Worm (Caenorhabditis elegans) whole organism, early embryonic: ENCODE measurements around the gene W02F12.8.

Experiments used
- B0310.2 ChIP-seq: sonication (generic microtip); optimal IDR thresholded peaks from 2 replicates; lab custom pipeline; 2016; ENCODE audit warnings: mild to moderate bottlenecking, missing genetic modification characterization, missing compliant biosample characterization
- F13C5.2 ChIP-seq: sonication (generic microtip); optimal IDR thresholded peaks from 2 replicates; lab custom pipeline; 2017; ENCODE audit warnings: mild to moderate bottlenecking, missing genetic modification characterization, inconsistent platforms, missing compliant biosample characterization
- aly-1 ChIP-seq: sonication (generic microtip); optimal IDR thresholded peaks from 2 replicates; lab custom pipeline; 2016; ENCODE audit warnings: missing genetic modification characterization, missing compliant biosample characterization
- ama-1 ChIP-seq: fragments of 150-350 bp; optimal IDR thresholded peaks from 2 replicates; lab custom pipeline; 2014
- ceh-13 ChIP-seq: fragments of 200-800 bp; sonication (Bioruptor generic); optimal IDR thresholded peaks from 2 replicates; lab custom pipeline; 2018; ENCODE audit warnings: mild to moderate bottlenecking, missing genetic modification characterization, missing compliant biosample characterization
- ceh-36 ChIP-seq: sonication (generic microtip); optimal IDR thresholded peaks from 2 replicates; lab custom pipeline; 2016; ENCODE audit warnings: missing genetic modification characterization, inconsistent platforms, missing compliant biosample characterization
- ets-7 ChIP-seq: sonication (generic microtip); optimal IDR thresholded peaks from 2 replicates; lab custom pipeline; 2016; ENCODE audit warnings: missing genotype, missing genetic modification characterization, missing compliant biosample characterization
- flt-1 ChIP-seq: fragments of 200-800 bp; sonication (Bioruptor generic); IDR thresholded peaks from 2 replicates; pipeline ENCODE4 v1.3.6; 2022; ENCODE audit warnings: missing genetic modification characterization, missing compliant biosample characterization
- hmbx-1 ChIP-seq: sonication (generic microtip); optimal IDR thresholded peaks from 2 replicates; lab custom pipeline; 2016; ENCODE audit warnings: mild to moderate bottlenecking, missing genetic modification characterization, missing compliant biosample characterization
- hmg-4 ChIP-seq: fragments of 200-800 bp; sonication (Bioruptor generic); optimal IDR thresholded peaks from 2 replicates; lab custom pipeline; 2018; ENCODE audit warnings: mild to moderate bottlenecking, missing genetic modification characterization, missing compliant biosample characterization
- hnd-1 ChIP-seq: sonication (generic microtip); optimal IDR thresholded peaks from 2 replicates; lab custom pipeline; 2016; ENCODE audit warnings: missing genetic modification characterization, missing compliant biosample characterization
- pes-1 ChIP-seq: fragments of 200-800 bp; sonication (Bioruptor generic); IDR thresholded peaks from 2 replicates; pipeline ENCODE4 v1.3.6; 2022; ENCODE audit warnings: missing genetic modification reagents, missing genetic modification characterization, missing compliant biosample characterization
- scrt-1 ChIP-seq: fragments of 200-800 bp; sonication (Bioruptor generic); IDR thresholded peaks from 2 replicates; pipeline ENCODE4 v1.3.6; 2022; ENCODE audit warnings: missing genetic modification characterization, missing compliant biosample characterization
- sea-1 ChIP-seq: fragments of 200-800 bp; sonication (Bioruptor generic); conservative IDR thresholded peaks from 2 replicates; pipeline ENCODE4 v1.3.6; 2022; ENCODE audit warnings: missing genetic modification characterization, missing compliant biosample characterization
- tbx-11 ChIP-seq: fragments of 200-800 bp; sonication (Bioruptor generic); IDR thresholded peaks from 2 replicates; pipeline ENCODE4 v1.3.6; 2022; ENCODE audit warnings: missing genetic modification characterization, missing compliant biosample characterization
- tbx-37 ChIP-seq: fragments of 200-800 bp; sonication (Bioruptor generic); conservative IDR thresholded peaks from 2 replicates; pipeline ENCODE4 v1.3.6; 2022; ENCODE audit warnings: missing genetic modification reagents, missing genetic modification characterization, missing compliant biosample characterization
- tra-4 ChIP-seq: sonication (generic microtip); optimal IDR thresholded peaks from 2 replicates; lab custom pipeline; 2017; ENCODE audit warnings: missing genetic modification characterization, missing compliant biosample characterization

Gene W02F12.8

ce11 chrV:6656451-6657115, 38.0 kb downstream of the W02F12.8 start, which contains the start of gene snb-1:
TSS of gene snb-1 (minus strand) at chrV:6656501.
- no peak for TF ChIP-seq F13C5.2 (tag; lab: Kevin White, UChicago)
- TF ChIP-seq pes-1 (GFP tag; lab: Robert Waterston, UW): no peak
- no peak for TF ChIP-seq ceh-13 (GFP tag; lab: Kevin White, UChicago)
- no peak for TF ChIP-seq tbx-37 (GFP tag; lab: Robert Waterston, UW)
- TF ChIP-seq ama-1 (lab: Kevin White, UChicago): no peak
- TF ChIP-seq scrt-1: no peak
- TF ChIP-seq hmg-4 (GFP tag; lab: Kevin White, UChicago): no peak
- no peak for TF ChIP-seq tra-4 (tag; lab: Kevin White, UChicago)
- TF ChIP-seq flt-1 (GFP tag; lab: Robert Waterston, UW): no peak
- no peak for TF ChIP-seq sea-1 (GFP tag; lab: Robert Waterston, UW)
- TF ChIP-seq hmbx-1 (tag; lab: Kevin White, UChicago): no peak
- no peak for TF ChIP-seq B0310.2
- no peak for TF ChIP-seq ets-7 (tag; lab: Kevin White, UChicago)
- TF ChIP-seq aly-1 (tag; lab: Kevin White, UChicago): no peak
- TF ChIP-seq hnd-1: no peak
- TF ChIP-seq tbx-11 (GFP tag; lab: Robert Waterston, UW): no peak
- TF ChIP-seq ceh-36 (tag; lab: Kevin White, UChicago): no peak

ce11 chrV:6655174-6655573, 39.4 kb downstream of the W02F12.8 start, which contains the start of gene syx-18:
TSS of gene syx-18 (minus strand) at chrV:6655449.
- TF ChIP-seq tbx-37 (GFP tag; lab: Robert Waterston, UW) (no peak), F13C5.2 (tag; lab: Kevin White, UChicago) (no peak), tra-4 (tag; lab: Kevin White, UChicago) (no peak), ceh-36 (tag; lab: Kevin White, UChicago) (no peak), hmbx-1 (tag; lab: Kevin White, UChicago) (no peak), tbx-11 (GFP tag; lab: Robert Waterston, UW) (no peak), hmg-4 (GFP tag; lab: Kevin White, UChicago) (no peak), ceh-13 (GFP tag; lab: Kevin White, UChicago) (no peak), hnd-1 (no peak), aly-1 (tag; lab: Kevin White, UChicago) (no peak)

ce11 chrV:6652051-6652450, 42.5 kb downstream of the W02F12.8 start, which contains the start of gene T10H9.8:
TSS of gene T10H9.8 (plus strand) at chrV:6652351.
- no peak for TF ChIP-seq tbx-37 (GFP tag; lab: Robert Waterston, UW)

ce11 chrV:6650508-6650907, 44.1 kb downstream of the W02F12.8 start:
- TF ChIP-seq flt-1 (GFP tag; lab: Robert Waterston, UW) (no peak), tbx-37 (GFP tag; lab: Robert Waterston, UW) (no peak), ama-1 (lab: Kevin White, UChicago) (no peak), hmg-4 (GFP tag; lab: Kevin White, UChicago) (no peak)

ce11 chrV:6649317-6649716, 45.3 kb downstream of the W02F12.8 start, which contains the start of gene T10H9.1:
TSS of gene T10H9.1 (plus strand) at chrV:6649617.
- TF ChIP-seq tra-4 (tag; lab: Kevin White, UChicago) (no peak), flt-1 (GFP tag; lab: Robert Waterston, UW) (no peak), tbx-37 (GFP tag; lab: Robert Waterston, UW) (no peak), hmbx-1 (tag; lab: Kevin White, UChicago) (no peak), ama-1 (lab: Kevin White, UChicago) (no peak), sea-1 (GFP tag; lab: Robert Waterston, UW) (no peak), hnd-1 (no peak), ceh-36 (tag; lab: Kevin White, UChicago) (no peak), hmg-4 (GFP tag; lab: Kevin White, UChicago) (no peak), tbx-11 (GFP tag; lab: Robert Waterston, UW) (no peak), pes-1 (GFP tag; lab: Robert Waterston, UW) (no peak), ets-7 (tag; lab: Kevin White, UChicago) (no peak), aly-1 (tag; lab: Kevin White, UChicago) (no peak), B0310.2 (no peak), ceh-13 (GFP tag; lab: Kevin White, UChicago) (no peak)

- TF ChIP-seq tra-4 (tag; lab: Kevin White, UChicago) (no peak), F13C5.2 (tag; lab: Kevin White, UChicago) (no peak), pes-1 (GFP tag; lab: Robert Waterston, UW) (no peak), hmbx-1 (tag; lab: Kevin White, UChicago) (no peak), ets-7 (tag; lab: Kevin White, UChicago) (no peak), flt-1 (GFP tag; lab: Robert Waterston, UW) (no peak), ceh-36 (tag; lab: Kevin White, UChicago) (no peak), sea-1 (GFP tag; lab: Robert Waterston, UW) (no peak), tbx-11 (GFP tag; lab: Robert Waterston, UW) (no peak), hmg-4 (GFP tag; lab: Kevin White, UChicago) (no peak), B0310.2 (no peak), ama-1 (lab: Kevin White, UChicago) (no peak), ceh-13 (GFP tag; lab: Kevin White, UChicago) (no peak), scrt-1 (no peak), aly-1 (tag; lab: Kevin White, UChicago) (no peak)
These were observed 48.8 kb downstream of the W02F12.8 start for ce11 chrV:6645810-6646209.
